Worm (Caenorhabditis elegans) whole organism, midembryonic: ENCODE data around the gene shpk-1.

Experiments used
- T22C8.4 ChIP-seq: fragments of 200-800 bp; sonication (Bioruptor generic); IDR thresholded peaks from 2 replicates; pipeline ENCODE4 v1.3.6; 2022; ENCODE audit warnings: missing genetic modification characterization, missing compliant biosample characterization
- flt-1 ChIP-seq: fragments of 200-800 bp; sonication (Bioruptor generic); IDR thresholded peaks from 2 replicates; pipeline ENCODE4 v1.3.6; 2022; ENCODE audit warnings: missing genetic modification characterization, missing compliant biosample characterization
- med-1 ChIP-seq: sonication (generic microtip); optimal IDR thresholded peaks from 2 replicates; lab custom pipeline; 2017; ENCODE audit warnings: missing genetic modification characterization, mild to moderate bottlenecking, missing compliant biosample characterization, antibody characterized with exemption, missing genetic modification reagents; ENCODE audit not compliant: insufficient read depth

DNA sequence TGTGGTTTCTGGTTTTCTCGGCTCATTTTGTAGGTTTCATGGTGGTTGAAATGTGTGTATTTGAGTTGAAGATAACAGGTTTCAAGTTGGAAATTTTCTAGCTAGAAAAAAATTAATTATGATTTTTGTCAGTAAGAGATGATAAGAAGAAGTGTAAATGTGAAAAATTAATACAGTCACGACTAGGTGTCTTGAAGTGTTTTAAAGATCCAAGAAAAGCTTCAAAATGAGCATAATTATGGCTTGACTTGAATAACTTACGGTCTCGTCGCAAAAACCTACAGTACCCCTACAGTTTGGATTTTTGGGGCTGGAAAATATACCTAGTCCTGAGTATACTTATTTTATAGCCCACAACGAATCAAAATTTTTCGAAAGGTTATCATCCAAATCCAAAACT, 37.5 kb upstream of the shpk-1 start, which contains the start of gene exc-12:
- TF ChIP-seq flt-1 (GFP tag; lab: Robert Waterston, UW): no peak
- no peak for TF ChIP-seq T22C8.4 (GFP tag; lab: Robert Waterston, UW)
- TF ChIP-seq med-1: no peak
